Fruit fly (Drosophila melanogaster): ENCODE measurements around the gene ema.
A peak's percentile ranks its signal among the peaks of the same experiment; 100 is the strongest.

ema gene

DNA sequence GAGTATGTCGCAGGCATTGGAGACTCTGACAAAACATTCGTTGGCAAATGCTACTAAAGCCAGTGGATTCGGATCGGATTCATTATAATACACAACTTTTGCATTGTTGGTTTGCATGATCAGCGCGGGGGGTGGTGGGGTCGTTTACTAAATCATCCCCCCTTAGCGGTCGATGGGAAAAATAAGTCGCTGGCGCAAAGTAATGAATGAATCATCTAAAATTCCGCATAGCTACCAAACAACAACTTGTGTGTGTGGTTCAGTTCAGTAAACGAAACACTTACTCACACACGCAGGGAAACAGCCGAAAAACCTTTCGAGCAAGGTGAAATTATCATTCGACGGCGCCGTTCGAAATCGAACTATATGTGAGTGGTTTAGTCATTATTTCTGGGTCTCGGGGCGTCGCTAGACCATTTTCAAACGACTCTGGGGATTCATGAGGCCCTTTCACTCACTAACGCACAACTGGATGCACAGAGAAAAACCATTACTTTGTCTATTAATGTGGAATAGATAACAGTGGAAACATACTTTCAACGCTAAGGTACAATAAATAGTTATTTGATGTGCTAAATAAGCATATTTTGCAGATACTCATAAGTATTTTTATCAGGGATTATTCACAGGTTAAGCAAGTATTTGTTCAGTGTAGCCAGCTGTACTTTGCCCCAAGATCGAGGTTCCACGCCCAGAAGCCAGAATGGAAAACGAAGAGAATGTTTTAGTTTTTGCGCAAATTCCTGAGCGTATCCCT is 7.1 kb upstream of the ema start (continued):
- TF ChIP-seq insv (GFP tag; optimal IDR thresholded peaks at IDR 0.05) = no peak
- no peak for TF ChIP-seq CG17829 (tag; optimal IDR thresholded peaks at IDR 0.05)
- TF ChIP-seq nau (GFP tag; optimal IDR thresholded peaks at IDR 0.05) = peak; percentile 58
- peak; percentile 77 for TF ChIP-seq Rfx (GFP tag; IDR thresholded peaks at IDR 0.05)
- 0 out of 3 replicates have a peak, but pooled peaks have one; percentile 16 for TF ChIP-seq CG6175 (GFP tag; IDR thresholded peaks at IDR 0.05)
- no peak for TF ChIP-seq gcm2 (GFP tag; optimal IDR thresholded peaks at IDR 0.05)
- TF ChIP-seq sd (tag; optimal IDR thresholded peaks at IDR 0.05) = peak; percentile 59
- TF ChIP-seq wor (GFP tag; IDR thresholded peaks at IDR 0.05) = peak; percentile 80
- TF ChIP-seq ranshi (GFP tag; IDR thresholded peaks at IDR 0.05) = peak; percentile 76
- TF ChIP-seq fd102C (GFP tag; optimal IDR thresholded peaks at IDR 0.05) = no peak
- TF ChIP-seq sc (optimal IDR thresholded peaks at IDR 0.05) = no peak
- TF ChIP-seq sc (GFP tag; optimal IDR thresholded peaks at IDR 0.05) = no peak
- no peak for TF ChIP-seq lbe (GFP tag; optimal IDR thresholded peaks at IDR 0.05)
- peak; percentile 82 for TF ChIP-seq lmd (GFP tag; IDR thresholded peaks at IDR 0.05)
- TF ChIP-seq HHEX (GFP tag; optimal IDR thresholded peaks at IDR 0.05) = peak; percentile 10
- peak; percentile 35; the same call in 1 of the 2 replicates for TF ChIP-seq MBD-R2 (GFP tag; IDR thresholded peaks at IDR 0.05)
- TF ChIP-seq Doc3 (GFP tag; IDR thresholded peaks at IDR 0.05; ENCODE audit: partially characterized antibody) = no peak
- peak; percentile 79 for TF ChIP-seq ATbp (GFP tag; optimal IDR thresholded peaks at IDR 0.05)
- TF ChIP-seq hth (optimal IDR thresholded peaks at IDR 0.05) = no peak
- peak; percentile 37 for TF ChIP-seq slp2 (GFP tag; optimal IDR thresholded peaks at IDR 0.05)
- peak; percentile 34 for TF ChIP-seq Hr3 (GFP tag; optimal IDR thresholded peaks at IDR 0.05)
- peak; percentile 66 for TF ChIP-seq CG17186 (GFP tag; optimal IDR thresholded peaks at IDR 0.05)
- peak; percentile 30 for TF ChIP-seq CG11093 (GFP tag; IDR thresholded peaks at IDR 0.05)
- TF ChIP-seq ara (GFP tag; IDR thresholded peaks at IDR 0.05) = peak; percentile 93
- TF ChIP-seq schlank (tag; optimal IDR thresholded peaks at IDR 0.05) = peak; percentile 59
- TF ChIP-seq zfh1 (GFP tag; IDR thresholded peaks at IDR 0.05) = peak; percentile 90
- TF ChIP-seq zf30C (GFP tag; optimal IDR thresholded peaks at IDR 0.05) = peak; percentile 76
- no peak for TF ChIP-seq ems (GFP tag; optimal IDR thresholded peaks at IDR 0.05)
- peak in 1 of 2 experiments; percentile 22 for TF ChIP-seq Pdp1 (GFP tag; optimal IDR thresholded peaks at IDR 0.05)
- TF ChIP-seq Ravus (GFP tag; IDR thresholded peaks at IDR 0.05) = peak; percentile 51
- TF ChIP-seq HLHmδ (GFP tag; optimal IDR thresholded peaks at IDR 0.05) = no peak
- peak; percentile 68 for TF ChIP-seq Antp (GFP tag; optimal IDR thresholded peaks at IDR 0.05)
- TF ChIP-seq Mad (GFP tag; optimal IDR thresholded peaks at IDR 0.05) = peak; percentile 68
- no peak for TF ChIP-seq pita (GFP tag; optimal IDR thresholded peaks at IDR 0.05)
- 0 out of 3 replicates have a peak, but pooled peaks have one; percentile 12 for TF ChIP-seq CG14050 (GFP tag; IDR thresholded peaks at IDR 0.05)
- TF ChIP-seq CG16815 (GFP tag; optimal IDR thresholded peaks at IDR 0.05) = peak; percentile 64
- TF ChIP-seq Jarid2 (GFP tag; optimal IDR thresholded peaks at IDR 0.05) = no peak
- TF ChIP-seq lola (GFP tag; optimal IDR thresholded peaks at IDR 0.05) = no peak
- TF ChIP-seq CG3407 (GFP tag; optimal IDR thresholded peaks at IDR 0.05) = peak; percentile 48
- peak; percentile 7 for TF ChIP-seq sug (tag; optimal IDR thresholded peaks at IDR 0.05)
- TF ChIP-seq klu (GFP tag; IDR thresholded peaks at IDR 0.05) = no peak
- TF ChIP-seq wdn (GFP tag; IDR thresholded peaks at IDR 0.05) = peak; percentile 79
- TF ChIP-seq Med (GFP tag) = peak; percentile 95
- TF ChIP-seq CG34376 (GFP tag; optimal IDR thresholded peaks at IDR 0.05) = no peak
- TF ChIP-seq Fer3 (tag; optimal IDR thresholded peaks at IDR 0.05) = peak; percentile 75
- peak; percentile 60 for TF ChIP-seq grau (tag; optimal IDR thresholded peaks at IDR 0.05)
- no peak for TF ChIP-seq repo (GFP tag; optimal IDR thresholded peaks at IDR 0.05)
- no peak for TF ChIP-seq kni (GFP tag; optimal IDR thresholded peaks at IDR 0.05)
- peak; percentile 42 for TF ChIP-seq Side (GFP tag; optimal IDR thresholded peaks at IDR 0.05)
- TF ChIP-seq gsb (GFP tag; IDR thresholded peaks at IDR 0.05) = peak; percentile 56
